Worm (Caenorhabditis elegans) whole organism, young adult: ENCODE results near the gene sre-9.

Source experiments
- Y56A3A.18 ChIP-seq: fragments of 200-800 bp; sonication (Bioruptor generic); IDR thresholded peaks from 2 replicates; pipeline ENCODE4 v1.3.6; 2022; ENCODE audit warnings: missing genetic modification reagents, missing genetic modification characterization, missing compliant biosample characterization
- egl-44 ChIP-seq: fragments of 200-800 bp; sonication (Bioruptor generic); IDR thresholded peaks from 2 replicates; pipeline ENCODE4 v1.3.6; 2022; ENCODE audit warnings: missing genetic modification reagents, missing genetic modification characterization, missing compliant biosample characterization
- him-1 ChIP-seq: sonication (generic microtip); optimal IDR thresholded peaks from 2 replicates; lab custom pipeline; 2016; ENCODE audit warnings: missing genotype, missing genetic modification reagents, missing genetic modification characterization, missing compliant biosample characterization
- lin-40 ChIP-seq: sonication (generic microtip); optimal IDR thresholded peaks from 2 replicates; lab custom pipeline; 2016; ENCODE audit warnings: missing genetic modification characterization, mild to moderate bottlenecking, missing compliant biosample characterization, missing genotype, missing genetic modification reagents
- nhr-90 ChIP-seq: sonication (generic microtip); optimal IDR thresholded peaks from 2 replicates; lab custom pipeline; 2016; ENCODE audit warnings: missing genotype, mild to moderate bottlenecking, missing genetic modification characterization, missing compliant biosample characterization
- snpc-1.1 ChIP-seq: sonication (generic microtip); optimal IDR thresholded peaks from 2 replicates; lab custom pipeline; 2017; ENCODE audit warnings: missing genetic modification characterization, mild to moderate bottlenecking, missing compliant biosample characterization, antibody characterized with exemption, moderate library complexity, missing genotype, missing genetic modification reagents; ENCODE audit not compliant: insufficient read depth
- sptf-2 ChIP-seq: fragments of 200-800 bp; sonication (Bioruptor generic); optimal IDR thresholded peaks from 2 replicates; lab custom pipeline; 2018; ENCODE audit warnings: mild to moderate bottlenecking, missing genetic modification characterization, missing compliant biosample characterization

ce11 chrV:3902458-3903157 is 7.8 kb downstream of the sre-9 start, which contains the start of the genes str-229 and srh-190:
- TF ChIP-seq sptf-2 (GFP tag; lab: Kevin White, UChicago) (no peak), snpc-1.1 (tag; lab: Kevin White, UChicago) (no peak), Y56A3A.18 (GFP tag; lab: Robert Waterston, UW) (no peak), lin-40 (tag; lab: Kevin White, UChicago) (no peak), him-1 (tag; lab: Kevin White, UChicago) (no peak), egl-44 (GFP tag; lab: Robert Waterston, UW) (no peak), nhr-90 (tag; lab: Kevin White, UChicago) (no peak)
